Worm (Caenorhabditis elegans): Measurements from ENCODE around the gene F02D10.2.

The F02D10.2 gene

ce11 chrX:13414974-13415373, 48.7 kb downstream of the F02D10.2 start (continued):
- TF ChIP-seq fos-1 (tag; optimal IDR thresholded peaks at IDR 0.05) (peak; percentile 11), lin-39 (tag; optimal IDR thresholded peaks at IDR 0.05) (no peak), blmp-1 (tag; optimal IDR thresholded peaks at IDR 0.05; ENCODE audit: insufficient read depth) (no peak), gmeb-1 (tag; optimal IDR thresholded peaks at IDR 0.05) (peak; percentile 9), elt-3 (tag; optimal IDR thresholded peaks at IDR 0.05) (no peak), mab-5 (tag; optimal IDR thresholded peaks at IDR 0.05) (no peak)

Measured in whole organism, L2 larva.